Worm (Caenorhabditis elegans) whole organism, dauer: ENCODE data around the gene ugt-22.
"Not testable (repeated sequence)": the region's sequence is repeated elsewhere in the genome, so short reads cannot be mapped to it uniquely, and the experiment has no call there.

Source experiments
- unc-62 ChIP-seq: sonication (generic microtip); optimal IDR thresholded peaks from 2 replicates; lab custom pipeline; 2017; ENCODE audit warnings: missing biosample characterization, missing genetic modification reagents, missing genetic modification characterization

Gene ugt-22

ce11 chrIV:13649126-13649525, 10.1 kb downstream of the ugt-22 start, which contains the start of gene C08F11.10:
C08F11.10 (minus strand) TSS chrIV:13649226.
- no peak for TF ChIP-seq unc-62 (GFP tag; lab: Kevin White, UChicago)

- no peak for TF ChIP-seq unc-62 (GFP tag; lab: Kevin White, UChicago)
Observed at ce11 chrIV:13650238-13650637, 11.2 kb downstream of the ugt-22 start, which contains the start of gene C08F11.17. C08F11.17 (minus strand) TSS chrIV:13650338.

- TF ChIP-seq unc-62 (GFP tag; lab: Kevin White, UChicago): not testable (repeated sequence)
Observed at ce11 chrIV:13651411-13651810, 12.4 kb downstream of the ugt-22 start, which contains the start of gene C08F11.12. C08F11.12 (minus strand) TSS chrIV:13651511.

- not testable (repeated sequence) for TF ChIP-seq unc-62 (GFP tag; lab: Kevin White, UChicago)
Observed at ce11 chrIV:13652023-13652422, 13.0 kb downstream of the ugt-22 start, which contains the start of gene Y45F10C.6. Y45F10C.6 (plus strand) TSS chrIV:13652323.

- not testable (repeated sequence) for TF ChIP-seq unc-62 (GFP tag; lab: Kevin White, UChicago)
Observed at ce11 chrIV:13659449-13659848, 20.4 kb downstream of the ugt-22 start, which contains the start of gene Y45F10C.1. Y45F10C.1 (minus strand) TSS chrIV:13659549.

ce11 chrIV:13662570-13662969, 23.5 kb downstream of the ugt-22 start, which contains the start of gene Y45F10C.2:
Y45F10C.2 (minus strand) TSS chrIV:13662670.
- not testable (repeated sequence) for TF ChIP-seq unc-62 (GFP tag; lab: Kevin White, UChicago)

- no peak for TF ChIP-seq unc-62 (GFP tag; lab: Kevin White, UChicago)
Observed at ce11 chrIV:13664090-13664489, 25.0 kb downstream of the ugt-22 start, which contains the start of gene Y45F10C.4. Y45F10C.4 (minus strand) TSS chrIV:13664190.

ce11 chrIV:13665073-13665472, 26.0 kb downstream of the ugt-22 start:
- TF ChIP-seq unc-62 (GFP tag; lab: Kevin White, UChicago): no peak

ce11 chrIV:13666849-13667430, 27.9 kb downstream of the ugt-22 start, which contains the start of gene fbxa-215:
fbxa-215 (minus strand) TSS chrIV:13666909.
- TF ChIP-seq unc-62 (GFP tag; lab: Kevin White, UChicago): no peak

- TF ChIP-seq unc-62 (GFP tag; lab: Kevin White, UChicago): no peak
Observed at ce11 chrIV:13673504-13673903, 34.4 kb downstream of the ugt-22 start, which contains the start of gene oac-48. oac-48 (plus strand) TSS chrIV:13673804.

- no peak for TF ChIP-seq unc-62 (GFP tag; lab: Kevin White, UChicago)
Observed at ce11 chrIV:13678649-13679048, 39.6 kb downstream of the ugt-22 start, which contains the start of gene srlf-26. srlf-26 (plus strand) TSS chrIV:13678949.

- TF ChIP-seq unc-62 (GFP tag; lab: Kevin White, UChicago): no peak
Observed at ce11 chrIV:13679495-13679894, 40.4 kb downstream of the ugt-22 start.

ce11 chrIV:13682733-13683132, 43.7 kb downstream of the ugt-22 start:
- TF ChIP-seq unc-62 (GFP tag; lab: Kevin White, UChicago): no peak

- no peak for TF ChIP-seq unc-62 (GFP tag; lab: Kevin White, UChicago)
Observed at ce11 chrIV:13684827-13685226, 45.8 kb downstream of the ugt-22 start.

ce11 chrIV:13686965-13687425, 47.9 kb downstream of the ugt-22 start, which contains the start of gene nyn-1:
nyn-1 (minus strand) TSS chrIV:13687015.
- no peak for TF ChIP-seq unc-62 (GFP tag; lab: Kevin White, UChicago)

ce11 chrIV:13687631-13688030, 48.6 kb downstream of the ugt-22 start:
- no peak for TF ChIP-seq unc-62 (GFP tag; lab: Kevin White, UChicago)
